Worm (Caenorhabditis elegans) whole organism, L1 larva: Measurements from ENCODE around the gene sas-4.

Experiments
- C34B4.2 ChIP-seq: sonication (generic microtip); optimal IDR thresholded peaks from 2 replicates; lab custom pipeline; 2017; ENCODE audit warnings: mild to moderate bottlenecking, missing genetic modification characterization, missing compliant biosample characterization
- ces-1 ChIP-seq: fragments of 150-350 bp; optimal IDR thresholded peaks from 2 replicates; lab custom pipeline; 2014; ENCODE audit warnings: missing biosample characterization, missing genetic modification reagents, missing genetic modification characterization
- elt-2 ChIP-seq: sonication (generic microtip); optimal IDR thresholded peaks from 2 replicates; lab custom pipeline; 2016; ENCODE audit warnings: missing genetic modification characterization, mild to moderate bottlenecking, inconsistent platforms, missing compliant biosample characterization, missing genetic modification reagents
- elt-3 ChIP-seq, 6 experiments: fragments of 150-350 bp in 1 of 6; sonication (generic microtip); optimal IDR thresholded peaks; 2 replicates each; lab custom pipeline; 2017 to 2018; ENCODE audit warnings: missing biosample characterization in 6 of 6, missing genetic modification characterization in 6 of 6, inconsistent platforms in 1 of 6
- nhr-11 ChIP-seq: fragments of 150-350 bp; optimal IDR thresholded peaks from 2 replicates; lab custom pipeline; 2014; ENCODE audit warnings: missing biosample characterization, missing genetic modification characterization
- sox-4 ChIP-seq: sonication (generic microtip); optimal IDR thresholded peaks from 2 replicates; lab custom pipeline; 2016; ENCODE audit warnings: missing genetic modification characterization, missing compliant biosample characterization

DNA sequence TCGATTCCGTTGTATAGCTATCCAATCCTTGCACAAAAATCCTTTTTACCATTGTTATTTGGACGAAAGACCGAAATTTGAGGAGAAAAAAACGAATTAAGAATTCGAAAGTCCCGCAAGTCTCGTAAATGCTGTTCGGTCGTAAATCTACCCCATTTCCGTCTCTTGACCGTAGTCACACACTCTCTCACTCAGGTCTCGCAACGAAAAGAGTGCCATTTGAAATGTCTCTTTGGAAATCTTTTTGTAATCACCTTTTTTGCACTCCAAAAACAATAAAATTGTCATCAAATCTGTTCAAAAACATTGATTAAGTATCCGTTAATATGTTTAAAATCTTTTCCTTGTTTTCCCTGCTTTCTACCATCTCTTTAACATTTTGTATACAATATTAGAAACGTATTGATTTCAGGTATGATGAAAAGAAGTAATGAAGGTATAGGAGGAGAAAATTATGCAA is 39.9 kb upstream of the sas-4 start, which contains the start of the genes R05D3.8 and rfp-1:
- TF ChIP-seq nhr-11 (tag; lab: Kevin White, UChicago) (no peak), sox-4 (tag; lab: Kevin White, UChicago) (no peak), elt-3 (tag; optimal IDR thresholded peaks at IDR 0.05; lab: Kevin White, UChicago) (peak in 3 of 6 experiments; percentile 4 to 74 (median 20)), elt-2 (tag; lab: Kevin White, UChicago) (peak; percentile 21), ces-1 (GFP tag; lab: Kevin White, UChicago) (no peak), C34B4.2 (tag; lab: Kevin White, UChicago) (no peak)
